Worm (Caenorhabditis elegans): ENCODE measurements around the gene F53F4.17.

DNA sequence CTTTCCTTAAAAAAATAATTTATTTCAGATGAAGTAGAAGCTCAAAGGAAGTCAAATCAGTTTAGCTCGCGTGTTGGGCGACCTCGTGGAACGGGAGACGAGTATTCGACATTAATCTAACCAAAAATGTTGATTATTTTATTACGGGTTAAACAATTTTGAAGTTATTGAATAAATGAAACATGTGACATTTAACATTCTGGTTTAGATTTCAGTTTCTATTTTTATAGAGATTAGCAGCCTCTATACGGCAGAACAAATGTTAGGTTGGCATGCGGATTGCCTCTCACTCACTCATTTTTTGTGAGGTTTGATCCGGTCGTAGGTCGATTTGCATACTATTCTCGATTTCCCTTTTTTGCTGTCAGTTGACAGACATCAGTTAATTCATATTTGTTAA lies 3.5 kb upstream of the F53F4.17 start, which contains the start of gene F53F4.1:
- TF ChIP-seq lsy-2 (tag; optimal IDR thresholded peaks at IDR 0.05) (no peak), elt-2 (tag; optimal IDR thresholded peaks at IDR 0.05) (no peak), snpc-4 (tag; optimal IDR thresholded peaks at IDR 0.05) (no peak), lin-15B (tag; optimal IDR thresholded peaks at IDR 0.05) (no peak)

Data from whole organism, L1 larva.